Worm (Caenorhabditis elegans): ENCODE data around the gene cwn-2.

- TF ChIP-seq nhr-25 (tag; optimal IDR thresholded peaks at IDR 0.05) (no peak), jun-1 (tag; optimal IDR thresholded peaks at IDR 0.05) (no peak), zag-1 (tag; optimal IDR thresholded peaks at IDR 0.05) (no peak), unc-39 (tag; optimal IDR thresholded peaks at IDR 0.05) (no peak), pha-4 (tag; optimal IDR thresholded peaks at IDR 0.05) (no peak), unc-62 (GFP tag; optimal IDR thresholded peaks at IDR 0.05) (no peak), ZK546.5 (tag; optimal IDR thresholded peaks at IDR 0.05) (no peak)
These were observed 47.5 kb downstream of the cwn-2 start, which contains the start of gene C04G2.10 for ce11 chrIV:10115142-10115541.

Measured in whole organism, L3 larva.